Worm (Caenorhabditis elegans): ENCODE results near the gene acs-6.

acs-6 gene

DNA sequence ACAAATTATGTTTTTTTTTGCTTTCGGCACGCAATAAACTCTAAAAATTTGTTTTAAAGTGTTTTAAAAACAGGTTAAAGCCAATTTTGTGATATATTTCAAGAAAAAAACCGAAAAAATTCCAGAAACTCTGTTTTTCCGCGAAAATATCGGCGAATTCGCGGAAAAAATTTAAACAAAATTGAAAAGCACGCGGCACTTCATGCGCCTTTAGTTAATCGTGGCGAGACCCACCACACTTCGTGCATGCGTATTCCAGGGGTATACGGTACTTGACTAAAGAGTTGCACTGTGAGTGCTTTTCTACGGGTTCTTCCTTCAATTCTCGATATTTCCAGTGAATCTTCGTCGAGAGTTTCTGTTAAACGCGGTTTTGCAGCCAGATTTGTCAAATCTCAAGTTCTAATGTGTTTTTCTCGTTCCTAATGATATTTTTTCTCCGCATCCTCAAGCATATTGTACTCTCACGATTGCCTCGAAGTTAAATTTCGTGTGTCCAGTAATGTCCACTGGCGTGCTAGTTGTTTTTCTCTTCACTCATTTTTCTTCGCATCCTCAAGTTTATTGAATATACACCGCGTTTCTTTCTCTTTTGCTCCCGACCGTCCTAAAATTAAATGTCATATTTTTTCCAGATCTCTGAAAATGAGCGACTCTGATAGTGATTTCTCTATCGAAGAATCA is 24.0 kb upstream of the acs-6 start, which contains the start of gene cin-4 (continued):
- no peak for TF ChIP-seq hlh-26 (GFP tag; conservative IDR thresholded peaks at IDR 0.05)
- no peak for TF ChIP-seq aptf-2 (GFP tag; conservative IDR thresholded peaks at IDR 0.05)
- 0 out of 2 replicates have a peak, but pooled peaks have one; percentile 31 for TF ChIP-seq ceh-100 (GFP tag; IDR thresholded peaks at IDR 0.05)
- TF ChIP-seq die-1 (tag; optimal IDR thresholded peaks at IDR 0.05) = no peak
- no peak for TF ChIP-seq sdz-38 (tag; optimal IDR thresholded peaks at IDR 0.05)
- TF ChIP-seq F55B11.4 (tag; optimal IDR thresholded peaks at IDR 0.05; ENCODE audit: borderline replicate concordance, insufficient read depth) = no peak
- no peak for TF ChIP-seq F39B2.1 (GFP tag; IDR thresholded peaks at IDR 0.05)
- TF ChIP-seq rcor-1 (GFP tag; IDR thresholded peaks at IDR 0.05) = peak; percentile 48; the same call in 1 of the 2 replicates
- TF ChIP-seq hmg-1.2 (GFP tag; IDR thresholded peaks at IDR 0.05) = peak; percentile 43; the same call in 1 of the 2 replicates
- TF ChIP-seq pbrm-1 (GFP tag; IDR thresholded peaks at IDR 0.05) = 0 out of 2 replicates have a peak, but pooled peaks have one; percentile 16
- no peak for TF ChIP-seq nfya-2 (GFP tag; IDR thresholded peaks at IDR 0.05)
- no peak for TF ChIP-seq lir-1 (GFP tag; conservative IDR thresholded peaks at IDR 0.05)
- TF ChIP-seq zim-3 (tag; optimal IDR thresholded peaks at IDR 0.05) = no peak
- TF ChIP-seq madf-6 (GFP tag; IDR thresholded peaks at IDR 0.05) = peak; percentile 93
- peak; percentile 84 for TF ChIP-seq D2030.7 (GFP tag; IDR thresholded peaks at IDR 0.05)
- no peak for TF ChIP-seq C06A6.2 (GFP tag; conservative IDR thresholded peaks at IDR 0.05)
- no peak for TF ChIP-seq nhr-179 (tag; optimal IDR thresholded peaks at IDR 0.05)
- TF ChIP-seq snpc-3.4 (tag; optimal IDR thresholded peaks at IDR 0.05) = peak; percentile 74
- TF ChIP-seq lin-40 (tag; optimal IDR thresholded peaks at IDR 0.05) = no peak
- TF ChIP-seq lsl-1 (GFP tag; optimal IDR thresholded peaks at IDR 0.05) = peak; percentile 85
- no peak for TF ChIP-seq attf-5 (GFP tag; optimal IDR thresholded peaks at IDR 0.05)
- TF ChIP-seq C17E4.6 (GFP tag; IDR thresholded peaks at IDR 0.05) = no peak
- TF ChIP-seq xnd-1 (tag; optimal IDR thresholded peaks at IDR 0.05) = peak; percentile 78
- TF ChIP-seq nhr-27 (tag; optimal IDR thresholded peaks at IDR 0.05) = no peak
- no peak for TF ChIP-seq lag-1 (GFP tag; IDR thresholded peaks at IDR 0.05)
- TF ChIP-seq hrde-1 (tag; optimal IDR thresholded peaks at IDR 0.05; ENCODE audit: borderline replicate concordance) = no peak
- peak; percentile 18 for TF ChIP-seq tbp1 (GFP tag; optimal IDR thresholded peaks at IDR 0.05)
- no peak for TF ChIP-seq Y53F4B.3 (GFP tag; IDR thresholded peaks at IDR 0.05)
- no peak for TF ChIP-seq ztf-3 (GFP tag; optimal IDR thresholded peaks at IDR 0.05)
- no peak for TF ChIP-seq ccch-3 (GFP tag; optimal IDR thresholded peaks at IDR 0.05)

DNA sequence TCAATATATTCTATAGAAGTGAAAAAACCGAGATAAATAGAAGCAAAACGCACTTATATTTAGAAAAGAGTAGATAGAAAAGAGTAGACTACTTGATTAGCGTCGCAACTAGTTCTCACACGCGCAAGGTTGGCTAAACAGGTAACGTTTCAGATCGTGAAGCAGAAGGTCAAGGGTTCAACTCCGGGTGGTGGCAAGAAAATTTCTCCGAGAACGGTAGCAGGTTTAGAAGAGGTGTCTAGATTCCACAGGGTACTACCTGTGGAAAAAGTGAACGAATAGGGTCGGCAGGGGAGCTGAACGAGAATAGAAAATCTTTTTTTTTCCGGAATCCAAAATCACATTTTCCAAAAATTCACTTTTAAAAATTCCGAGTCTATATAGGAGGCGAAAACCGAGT is 19.7 kb upstream of the acs-6 start:
- TF ChIP-seq cebp-2 (GFP tag; IDR thresholded peaks at IDR 0.05) (peak; percentile 94; the same call in 1 of the 2 replicates), rcor-1 (GFP tag; IDR thresholded peaks at IDR 0.05) (peak; percentile 81), F39B2.1 (GFP tag; IDR thresholded peaks at IDR 0.05) (0 out of 2 replicates have a peak, but pooled peaks have one; percentile 60), B0019.2 (GFP tag; conservative IDR thresholded peaks at IDR 0.05) (peak; percentile 63; the same call in 1 of the 2 replicates), ekl-4 (GFP tag; IDR thresholded peaks at IDR 0.05) (peak; percentile 89), Y56A3A.18 (GFP tag; IDR thresholded peaks at IDR 0.05) (peak; percentile 67; the same call in 1 of the 2 replicates), ceh-40 (GFP tag; IDR thresholded peaks at IDR 0.05) (peak; percentile 77; the same call in 1 of the 2 replicates), egrh-3 (GFP tag; IDR thresholded peaks at IDR 0.05) (peak; percentile 43), madf-3 (GFP tag; IDR thresholded peaks at IDR 0.05) (peak; percentile 78; the same call in 1 of the 2 replicates), hsf-1 (GFP tag; IDR thresholded peaks at IDR 0.05) (peak; percentile 56; the same call in 1 of the 2 replicates), madf-8 (GFP tag; conservative IDR thresholded peaks at IDR 0.05) (peak; percentile 47), ztf-18 (tag; optimal IDR thresholded peaks at IDR 0.05) (peak; percentile 4), pbrm-1 (GFP tag; IDR thresholded peaks at IDR 0.05) (0 out of 2 replicates have a peak, but pooled peaks have one; percentile 23), nfyb-1 (GFP tag; IDR thresholded peaks at IDR 0.05) (peak; percentile 75; the same call in 1 of the 2 replicates), Y53F4B.3 (GFP tag; IDR thresholded peaks at IDR 0.05) (peak; percentile 33; the same call in 1 of the 2 replicates), mcd-1 (GFP tag; IDR thresholded peaks at IDR 0.05) (peak; percentile 69), madf-6 (GFP tag; IDR thresholded peaks at IDR 0.05) (peak; percentile 80), attf-6 (GFP tag; IDR thresholded peaks at IDR 0.05) (peak; percentile 78), rpc-1 (optimal IDR thresholded peaks at IDR 0.05) (peak; percentile 39), rpc-1 (tag; optimal IDR thresholded peaks at IDR 0.05) (peak; percentile 63), Y79H2A.3 (GFP tag; conservative IDR thresholded peaks at IDR 0.05) (0 out of 2 replicates have a peak, but pooled peaks have one; percentile 33), ztf-25 (GFP tag; IDR thresholded peaks at IDR 0.05) (peak; percentile 85)
